Worm (Caenorhabditis elegans) whole organism, L4 larva: ENCODE data around the gene C06A8.8.

Experiments
- T20F7.1 ChIP-seq: fragments of 200-800 bp; sonication (Bioruptor generic); optimal IDR thresholded peaks from 2 replicates; lab custom pipeline; 2018; ENCODE audit warnings: mild to moderate bottlenecking, missing genetic modification characterization, missing compliant biosample characterization
- aly-2 ChIP-seq: sonication (generic microtip); optimal IDR thresholded peaks from 2 replicates; lab custom pipeline; 2018; ENCODE audit warnings: missing biosample characterization, missing genetic modification characterization
- gei-8 ChIP-seq: fragments of 200-800 bp; sonication (Bioruptor generic); optimal IDR thresholded peaks from 2 replicates; lab custom pipeline; 2018; ENCODE audit warnings: mild to moderate bottlenecking, missing genetic modification characterization, missing compliant biosample characterization
- hmg-1.1 ChIP-seq: fragments of 200-800 bp; sonication (Bioruptor generic); IDR thresholded peaks from 2 replicates; pipeline ENCODE4 v1.3.6; 2022; ENCODE audit warnings: missing genetic modification reagents, missing genetic modification characterization, missing compliant biosample characterization
- lin-39 ChIP-seq: fragments of 150-350 bp; optimal IDR thresholded peaks from 2 replicates; lab custom pipeline; 2014; ENCODE audit warnings: missing biosample characterization, missing genetic modification reagents, missing genetic modification characterization
- lir-3 ChIP-seq: sonication (generic microtip); optimal IDR thresholded peaks from 2 replicates; lab custom pipeline; 2016; ENCODE audit warnings: mild to moderate bottlenecking, missing genetic modification characterization, missing compliant biosample characterization
- lsy-2 ChIP-seq, 2 experiments: fragments of 150-350 bp in 1 of 2; sonication (generic microtip) in 1 of 2; optimal IDR thresholded peaks; 2 replicates each; lab custom pipeline; 2014 to 2017; ENCODE audit warnings: missing biosample characterization in 2 of 2, missing genetic modification characterization in 2 of 2
- mxl-2 ChIP-seq: fragments of 200-800 bp; sonication (Bioruptor generic); conservative IDR thresholded peaks from 2 replicates; pipeline ENCODE4 v1.3.6; 2022; ENCODE audit warnings: missing genetic modification reagents, missing genetic modification characterization, missing compliant biosample characterization
- saeg-2 ChIP-seq: fragments of 200-800 bp; sonication (Bioruptor generic); IDR thresholded peaks from 2 replicates; pipeline ENCODE4 v1.3.6; 2022; ENCODE audit warnings: missing genetic modification reagents, missing genetic modification characterization, missing compliant biosample characterization
- snpc-4 ChIP-seq: fragments of 150-350 bp; optimal IDR thresholded peaks from 2 replicates; lab custom pipeline; 2014; ENCODE audit warnings: missing biosample characterization, missing genetic modification characterization

DNA sequence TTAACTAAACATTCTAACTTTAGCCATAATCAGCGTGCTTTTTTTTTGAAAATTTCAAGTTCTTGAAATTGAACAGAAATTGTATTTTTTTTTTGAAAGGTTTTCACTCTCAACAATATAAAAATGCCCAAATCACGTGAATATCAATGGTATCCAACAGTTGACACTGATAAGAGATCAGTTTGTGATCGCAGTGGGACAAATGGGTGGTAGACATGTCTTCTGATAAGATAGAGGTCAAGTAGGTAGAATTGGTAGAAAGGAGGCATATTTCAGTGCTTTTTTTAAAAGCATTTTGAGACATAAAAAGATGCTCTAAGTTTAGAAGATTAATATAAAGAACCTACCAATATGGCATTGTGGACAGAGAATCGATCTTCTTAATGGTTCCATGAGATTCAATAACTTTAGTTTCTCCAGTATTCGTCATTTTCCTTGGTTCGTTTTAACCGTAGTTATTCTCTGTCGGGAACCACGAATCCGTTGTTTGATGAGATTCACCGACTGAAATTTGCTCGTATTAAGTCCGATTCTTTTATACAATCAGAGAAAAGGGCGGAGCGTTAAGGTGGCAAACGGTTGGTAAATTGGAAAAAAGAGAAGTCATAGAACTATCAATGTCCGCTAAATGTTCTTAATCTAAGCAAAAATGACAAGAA, 5.6 kb upstream of the C06A8.8 start, which contains the start of gene mthf-1:
- TF ChIP-seq lsy-2 (tag; optimal IDR thresholded peaks at IDR 0.05; lab: Kevin White, UChicago) (peak in 1 of 2 experiments; percentile 35), aly-2 (tag; lab: Kevin White, UChicago) (no peak), gei-8 (GFP tag; lab: Kevin White, UChicago) (no peak), hmg-1.1 (GFP tag; lab: Robert Waterston, UW) (peak; percentile 7; the same call in 1 of the 2 replicates), saeg-2 (GFP tag; lab: Robert Waterston, UW) (no peak), lin-39 (no peak), T20F7.1 (GFP tag; lab: Kevin White, UChicago) (peak; percentile 15), snpc-4 (no peak), lir-3 (tag; lab: Kevin White, UChicago) (no peak), mxl-2 (GFP tag; lab: Robert Waterston, UW) (no peak)
